Fruit fly (Drosophila melanogaster) whole organism, embryonic: ENCODE data around the gene Uba5.

ENCODE experiments used
- Atf-2 ChIP-seq: fragments of 200-800 bp; sonication (Bioruptor generic); optimal IDR thresholded peaks from 2 replicates; lab custom pipeline; 2016; ENCODE audit warnings: missing biosample characterization, missing genetic modification characterization
- Awh ChIP-seq: fragments of 200-800 bp; sonication (Bioruptor generic); IDR thresholded peaks from 2 replicates; pipeline ENCODE4, ENCODE4 v1.3.6; 2022; ENCODE audit warnings: missing biosample characterization, missing genetic modification characterization
- CG10147 ChIP-seq: fragments of 200-800 bp; sonication (Bioruptor generic); optimal IDR thresholded peaks from 2 replicates; lab custom pipeline; 2019; ENCODE audit warnings: missing biosample characterization, mild to moderate bottlenecking, missing genetic modification characterization, moderate library complexity
- CG1024 ChIP-seq: fragments of 200-800 bp; sonication (Bioruptor generic); IDR thresholded peaks from 2 replicates; pipeline ENCODE4 v1.3.6; 2022; ENCODE audit warnings: missing biosample characterization, missing genetic modification characterization
- CG10431 ChIP-seq: fragments of 200-800 bp; sonication (Bioruptor generic); optimal IDR thresholded peaks from 3 replicates; lab custom pipeline; 2018; ENCODE audit warnings: missing biosample characterization, mild to moderate bottlenecking, missing genetic modification characterization
- CG11696 ChIP-seq: fragments of 200-800 bp; sonication (Bioruptor generic); IDR thresholded peaks from 2 replicates; pipeline ENCODE4 v1.3.6; 2022; ENCODE audit warnings: missing biosample characterization, missing genetic modification characterization
- CG12155 ChIP-seq: fragments of 200-800 bp; sonication (Bioruptor generic); optimal IDR thresholded peaks from 3 replicates; lab custom pipeline; 2016; ENCODE audit warnings: missing biosample characterization, missing genetic modification characterization
- CG14441 ChIP-seq: fragments of 200-800 bp; sonication (Bioruptor generic); IDR thresholded peaks from 2 replicates; pipeline ENCODE4 v1.3.6; 2022; ENCODE audit warnings: missing biosample characterization, missing genetic modification characterization
- CG14860 ChIP-seq: fragments of 200-800 bp; sonication (Bioruptor generic); IDR thresholded peaks from 3 replicates; pipeline ENCODE4 v1.3.6; 2022; ENCODE audit warnings: missing biosample characterization, missing genetic modification characterization; ENCODE audit not compliant: partially characterized antibody
- CG1647 ChIP-seq: fragments of 200-800 bp; sonication (Bioruptor generic); optimal IDR thresholded peaks from 3 replicates; lab custom pipeline; 2016; ENCODE audit warnings: missing biosample characterization, missing genetic modification characterization
- CG16815 ChIP-seq: fragments of 200-800 bp; sonication (Bioruptor generic); optimal IDR thresholded peaks from 3 replicates; lab custom pipeline; 2017; ENCODE audit warnings: missing biosample characterization, mild to moderate bottlenecking, missing genetic modification characterization
- CG16863 ChIP-seq: fragments of 200-800 bp; sonication (Bioruptor generic); optimal IDR thresholded peaks from 3 replicates; lab custom pipeline; 2016; ENCODE audit warnings: missing biosample characterization, missing genetic modification characterization
- CG18011 ChIP-seq: fragments of 200-800 bp; sonication (Bioruptor generic); optimal IDR thresholded peaks from 2 replicates; lab custom pipeline; 2017; ENCODE audit warnings: missing biosample characterization, missing genetic modification characterization, mild to moderate bottlenecking, moderate library complexity, missing genotype
- CG18262 ChIP-seq: fragments of 200-800 bp; optimal IDR thresholded peaks from 3 replicates; lab custom pipeline; 2019; ENCODE audit warnings: missing biosample characterization, mild to moderate bottlenecking, missing genetic modification characterization, moderate library complexity
- CG18599 ChIP-seq: fragments of 200-800 bp; sonication (Bioruptor generic); optimal IDR thresholded peaks from 3 replicates; lab custom pipeline; 2017; ENCODE audit warnings: missing biosample characterization, missing genetic modification characterization, mild to moderate bottlenecking, moderate library complexity, missing genetic modification reagents
- CG31388 ChIP-seq: fragments of 200-800 bp; sonication (Bioruptor generic); optimal IDR thresholded peaks from 2 replicates; lab custom pipeline; 2016; ENCODE audit warnings: missing biosample characterization, missing genetic modification characterization
- CG32767 ChIP-seq: fragments of 200-800 bp; sonication (Bioruptor generic); IDR thresholded peaks from 2 replicates; pipeline ENCODE4 v1.3.6; 2022; ENCODE audit warnings: missing biosample characterization, missing genetic modification characterization
- CG6175 ChIP-seq: fragments of 200-800 bp; sonication (Bioruptor generic); IDR thresholded peaks from 3 replicates; pipeline ENCODE4 v1.3.6; 2022; ENCODE audit warnings: missing biosample characterization, missing genetic modification characterization
- Ets65A ChIP-seq: fragments of 200-800 bp; sonication (Bioruptor generic); peaks from one replicate; lab custom pipeline; 2016; ENCODE audit warnings: missing biosample characterization, missing genetic modification characterization
- HHEX ChIP-seq: fragments of 200-800 bp; sonication (Bioruptor generic); optimal IDR thresholded peaks from 3 replicates; lab custom pipeline; 2017; ENCODE audit warnings: missing biosample characterization, mild to moderate bottlenecking, missing genetic modification characterization, missing genetic modification reagents
- MTF-1 ChIP-seq: fragments of 200-800 bp; sonication (Bioruptor generic); optimal IDR thresholded peaks from 2 replicates; lab custom pipeline; 2018; ENCODE audit warnings: missing biosample characterization, mild to moderate bottlenecking, missing genetic modification characterization, borderline replicate concordance
- Mes4 ChIP-seq: fragments of 200-800 bp; sonication (Bioruptor generic); optimal IDR thresholded peaks from 2 replicates; lab custom pipeline; 2016; ENCODE audit warnings: missing biosample characterization, missing genetic modification characterization
- Myb ChIP-seq: fragments of 200-800 bp; sonication (Bioruptor generic); optimal IDR thresholded peaks from 2 replicates; lab custom pipeline; 2016; ENCODE audit warnings: missing biosample characterization, missing genetic modification characterization
- Neu2 ChIP-seq: fragments of 200-800 bp; sonication (Bioruptor generic); optimal IDR thresholded peaks from 3 replicates; lab custom pipeline; 2016; ENCODE audit warnings: missing biosample characterization, missing genetic modification characterization, borderline replicate concordance
- Ptx1 ChIP-seq: fragments of 200-800 bp; sonication (Bioruptor generic); IDR thresholded peaks from 2 replicates; pipeline ENCODE4 v1.3.6; 2022; ENCODE audit warnings: missing biosample characterization, missing genetic modification characterization
- Ravus ChIP-seq: fragments of 200-800 bp; sonication (Bioruptor generic); IDR thresholded peaks from 2 replicates; pipeline ENCODE4 v1.3.6; 2022; ENCODE audit warnings: missing biosample characterization, missing genetic modification characterization
- Rfx ChIP-seq: fragments of 200-800 bp; sonication (Bioruptor generic); IDR thresholded peaks from 2 replicates; pipeline ENCODE4 v1.3.6; 2022; ENCODE audit warnings: missing biosample characterization, missing genetic modification characterization
- Stat92E ChIP-seq, 3 experiments: fragments of >200 bp in 2 of 3; fragments of 200-800 bp in 1 of 3; sonication (Bioruptor generic) in 1 of 3; optimal IDR thresholded peaks; 2 replicates each; lab custom pipeline; 2017 to 2019; ENCODE audit warnings: missing biosample characterization in 3 of 3, missing genetic modification characterization in 3 of 3, mild to moderate bottlenecking in 1 of 3, moderate library complexity in 1 of 3
- Vsx1 ChIP-seq: fragments of 200-800 bp; sonication (Bioruptor generic); optimal IDR thresholded peaks from 2 replicates; lab custom pipeline; 2017; ENCODE audit warnings: missing biosample characterization, mild to moderate bottlenecking, missing genetic modification characterization, missing genetic modification reagents
- Xrp1 ChIP-seq: fragments of 200-800 bp; sonication (Bioruptor generic); IDR thresholded peaks from 2 replicates; pipeline ENCODE4 v1.3.6; 2022; ENCODE audit warnings: missing biosample characterization, missing genetic modification characterization
- cas ChIP-seq: fragments of 200-800 bp; sonication (Bioruptor generic); IDR thresholded peaks from 2 replicates; pipeline ENCODE4 v1.3.6; 2022; ENCODE audit warnings: missing biosample characterization, missing genetic modification characterization
- cg ChIP-seq: fragments of 200-800 bp; sonication (Bioruptor generic); optimal IDR thresholded peaks from 3 replicates; lab custom pipeline; 2019; ENCODE audit warnings: missing biosample characterization, mild to moderate bottlenecking, missing genetic modification characterization, moderate library complexity
- dm ChIP-seq: fragments of 200-800 bp; sonication (Bioruptor generic); optimal IDR thresholded peaks from 3 replicates; lab custom pipeline; 2016; ENCODE audit warnings: missing biosample characterization, missing genetic modification characterization
- fu2 ChIP-seq: fragments of 200-800 bp; sonication (Bioruptor generic); optimal IDR thresholded peaks from 2 replicates; lab custom pipeline; 2016; ENCODE audit warnings: missing biosample characterization, missing genetic modification characterization
- gce ChIP-seq: fragments of 200-800 bp; sonication (Bioruptor generic); IDR thresholded peaks from 3 replicates; pipeline ENCODE4 v1.3.6; 2022; ENCODE audit warnings: missing biosample characterization, missing genetic modification characterization
- gt ChIP-seq: fragments of 200-800 bp; sonication (Bioruptor generic); IDR thresholded peaks from 2 replicates; pipeline ENCODE4 v1.3.6; 2022; ENCODE audit warnings: missing biosample characterization, missing genetic modification characterization
- hbn ChIP-seq: fragments of 200-800 bp; sonication (Bioruptor generic); IDR thresholded peaks from 2 replicates; pipeline ENCODE4 v1.3.6; 2022; ENCODE audit warnings: missing biosample characterization, missing genetic modification characterization; ENCODE audit not compliant: partially characterized antibody
- kah ChIP-seq: fragments of 200-800 bp; sonication (Bioruptor generic); optimal IDR thresholded peaks from 2 replicates; lab custom pipeline; 2018; ENCODE audit warnings: missing biosample characterization, mild to moderate bottlenecking, missing genetic modification characterization
- kni ChIP-seq: fragments of 200-800 bp; sonication (Bioruptor generic); optimal IDR thresholded peaks from 3 replicates; lab custom pipeline; 2017; ENCODE audit warnings: mild to moderate bottlenecking, missing biosample characterization, missing genetic modification reagents, missing genetic modification characterization
- lbe ChIP-seq: fragments of 200-800 bp; sonication (Bioruptor generic); optimal IDR thresholded peaks from 2 replicates; lab custom pipeline; 2016; ENCODE audit warnings: missing biosample characterization, mild to moderate bottlenecking, missing genetic modification characterization
- lilli ChIP-seq: fragments of 200-800 bp; sonication (Bioruptor generic); optimal IDR thresholded peaks from 3 replicates; lab custom pipeline; 2016; ENCODE audit warnings: missing biosample characterization, missing genetic modification characterization
- mld ChIP-seq: fragments of 200-800 bp; sonication (Bioruptor generic); IDR thresholded peaks from 3 replicates; pipeline ENCODE4 v1.3.6; 2022; ENCODE audit warnings: missing biosample characterization, missing genetic modification characterization; ENCODE audit not compliant: partially characterized antibody
- nom ChIP-seq: fragments of 200-800 bp; sonication (Bioruptor generic); optimal IDR thresholded peaks from 2 replicates; lab custom pipeline; 2017; ENCODE audit warnings: missing biosample characterization, missing genetic modification characterization, mild to moderate bottlenecking, moderate library complexity, missing genetic modification reagents
- pb ChIP-seq: fragments of 200-800 bp; sonication (Bioruptor generic); optimal IDR thresholded peaks from 3 replicates; lab custom pipeline; 2016; ENCODE audit warnings: missing biosample characterization, missing genetic modification characterization
- pros ChIP-seq: fragments of 200-800 bp; sonication (Bioruptor generic); optimal IDR thresholded peaks from 3 replicates; lab custom pipeline; 2019; ENCODE audit warnings: missing biosample characterization, mild to moderate bottlenecking, missing genetic modification characterization, moderate library complexity
- ranshi ChIP-seq: fragments of 200-800 bp; sonication (Bioruptor generic); IDR thresholded peaks from 2 replicates; pipeline ENCODE4 v1.3.6; 2022; ENCODE audit warnings: missing biosample characterization, missing genetic modification characterization
- sisA ChIP-seq: fragments of 200-800 bp; sonication (Bioruptor generic); IDR thresholded peaks from 2 replicates; pipeline ENCODE4 v1.3.6; 2022; ENCODE audit warnings: missing biosample characterization, missing genetic modification characterization
- slou ChIP-seq: fragments of 200-800 bp; sonication (Bioruptor generic); optimal IDR thresholded peaks from 3 replicates; lab custom pipeline; 2016; ENCODE audit warnings: missing biosample characterization, missing genetic modification characterization
- tna ChIP-seq: fragments of 200-800 bp; sonication (Bioruptor generic); IDR thresholded peaks from 2 replicates; pipeline ENCODE4 v1.3.6; 2022; ENCODE audit warnings: missing biosample characterization, missing genetic modification characterization; ENCODE audit not compliant: partially characterized antibody

The Uba5 gene

dm6 chrX:11454189-11454882, 29.0 kb upstream of the Uba5 start, which contains the start of the genes Evi5 and HP5 (continued):
- TF ChIP-seq Vsx1 (GFP tag; lab: Kevin White, UChicago), result no peak
- peak; percentile 74; the same call in 1 of the 2 replicates for TF ChIP-seq CG14441 (GFP tag; lab: Robert Waterston, UW)
- no peak for TF ChIP-seq gt (GFP tag; lab: Robert Waterston, UW)
- TF ChIP-seq CG1647 (GFP tag; lab: Kevin White, UChicago), result no peak
- TF ChIP-seq ranshi, result peak; percentile 73; the same call in 1 of the 2 replicates
- no peak for TF ChIP-seq CG32767 (GFP tag; lab: Robert Waterston, UW)
- TF ChIP-seq Ptx1 (GFP tag; lab: Robert Waterston, UW), result peak; percentile 72
- no peak for TF ChIP-seq CG16815 (GFP tag; lab: Kevin White, UChicago)
- TF ChIP-seq CG1024 (GFP tag; lab: Robert Waterston, UW), result 0 out of 2 replicates have a peak, but pooled peaks have one; percentile 20
- TF ChIP-seq Myb (GFP tag; lab: Kevin White, UChicago), result peak; percentile 55
- TF ChIP-seq Neu2 (GFP tag; lab: Kevin White, UChicago), result no peak
- TF ChIP-seq sisA, result peak; percentile 73
- TF ChIP-seq CG10431 (GFP tag; lab: Kevin White, UChicago), result no peak
- no peak for TF ChIP-seq CG18599
- no peak for TF ChIP-seq CG11696 (GFP tag; lab: Robert Waterston, UW)
- 0 out of 2 replicates have a peak, but pooled peaks have one; percentile 20 for TF ChIP-seq Awh (GFP tag; lab: Robert Waterston, UW)
- peak; percentile 30 for TF ChIP-seq Atf-2
- TF ChIP-seq dm (GFP tag; lab: Kevin White, UChicago), result peak; percentile 28
- TF ChIP-seq mld (GFP tag; lab: Robert Waterston, UW), result no peak
- no peak for TF ChIP-seq CG18011 (GFP tag; lab: Kevin White, UChicago)
- peak; percentile 41 for TF ChIP-seq fu2 (GFP tag; lab: Kevin White, UChicago)
- peak; percentile 54; the same call in 1 of the 3 replicates for TF ChIP-seq CG6175 (GFP tag; lab: Robert Waterston, UW)
- TF ChIP-seq hbn (GFP tag; lab: Robert Waterston, UW), result peak; percentile 26; the same call in 1 of the 2 replicates
- TF ChIP-seq lbe (GFP tag; lab: Kevin White, UChicago), result peak; percentile 35
- peak; percentile 44 for TF ChIP-seq CG12155 (GFP tag; lab: Kevin White, UChicago)
- TF ChIP-seq tna (GFP tag; lab: Robert Waterston, UW), result peak; percentile 29; the same call in 1 of the 2 replicates
- peak; percentile 60 for TF ChIP-seq nom (GFP tag; lab: Kevin White, UChicago)
- no peak for TF ChIP-seq pb (GFP tag; lab: Kevin White, UChicago)
- no peak for TF ChIP-seq CG10147 (GFP tag; lab: Kevin White, UChicago)
- peak; percentile 36 for TF ChIP-seq CG18262 (tag; lab: Kevin White, UChicago)
- no peak for TF ChIP-seq MTF-1 (GFP tag; lab: Kevin White, UChicago)
- no peak for TF ChIP-seq Ravus
- no peak for TF ChIP-seq HHEX (GFP tag; lab: Kevin White, UChicago)
- TF ChIP-seq lilli (GFP tag; lab: Kevin White, UChicago), result peak; percentile 84
- TF ChIP-seq CG31388 (GFP tag; lab: Kevin White, UChicago), result no peak
- TF ChIP-seq Xrp1 (GFP tag; lab: Robert Waterston, UW), result peak; percentile 55
- no peak for TF ChIP-seq gce
- TF ChIP-seq CG16863 (GFP tag; lab: Kevin White, UChicago), result no peak
- TF ChIP-seq slou (GFP tag; lab: Kevin White, UChicago), result peak; percentile 71
- no peak for TF ChIP-seq kni (GFP tag; lab: Kevin White, UChicago)
- no peak for TF ChIP-seq CG14860 (GFP tag; lab: Robert Waterston, UW)
- TF ChIP-seq kah (GFP tag; lab: Kevin White, UChicago), result no peak
- TF ChIP-seq Ets65A (GFP tag; lab: Kevin White, UChicago), result peak; percentile 92
- no peak for TF ChIP-seq Stat92E (GFP tag; optimal IDR thresholded peaks at IDR 0.05; lab: Kevin White, UChicago)
- TF ChIP-seq cg (GFP tag; lab: Kevin White, UChicago), result peak; percentile 31
- peak; percentile 12; the same call in 1 of the 2 replicates for TF ChIP-seq cas (GFP tag; lab: Robert Waterston, UW)
- TF ChIP-seq Rfx (GFP tag; lab: Robert Waterston, UW), result peak; percentile 81
- no peak for TF ChIP-seq Mes4 (GFP tag; lab: Kevin White, UChicago)
- TF ChIP-seq pros (GFP tag; lab: Kevin White, UChicago), result no peak
